Fruit fly (Drosophila melanogaster): ENCODE results near the gene CG34012.

CG34012 gene

DNA sequence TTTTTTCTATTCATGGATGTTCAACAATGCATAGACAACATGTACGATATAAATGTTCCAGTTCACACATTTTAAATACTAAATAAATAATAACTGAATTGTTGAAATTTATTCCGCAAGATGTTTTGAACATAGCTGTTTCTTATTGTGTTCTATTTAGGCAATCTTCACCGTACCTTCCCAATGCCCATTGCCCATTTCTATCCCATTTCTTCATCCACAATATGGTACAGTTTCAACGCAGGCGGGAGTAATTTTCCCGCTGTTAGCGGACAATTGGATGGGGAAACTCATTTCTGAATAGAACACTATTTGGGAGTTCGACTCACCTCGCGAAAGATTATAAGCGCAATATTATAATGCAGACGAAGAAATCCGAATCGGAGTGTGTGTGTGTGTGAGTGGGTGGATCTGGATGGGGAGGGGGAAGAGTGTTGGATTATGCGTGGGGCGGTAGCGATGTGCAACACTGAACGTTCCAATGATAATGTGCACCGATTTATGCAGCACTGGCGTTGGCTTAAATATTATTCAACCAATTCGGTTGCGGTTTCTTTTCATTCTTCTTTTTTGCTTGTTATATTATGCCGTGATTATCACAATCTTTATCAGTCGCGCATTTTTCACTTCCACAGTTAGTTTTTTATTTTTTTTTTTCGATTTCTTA lies 17.2 kb downstream of the CG34012 start (continued):
- TF ChIP-seq CG12659 (GFP tag; optimal IDR thresholded peaks at IDR 0.05) (peak; percentile 61), CG17612 (GFP tag; IDR thresholded peaks at IDR 0.05) (no peak), lab (GFP tag; optimal IDR thresholded peaks at IDR 0.05) (peak; percentile 80), bsh (GFP tag; optimal IDR thresholded peaks at IDR 0.05) (peak in 1 of 2 experiments; percentile 34), scrt (GFP tag; optimal IDR thresholded peaks at IDR 0.05) (no peak), CG33213 (GFP tag; optimal IDR thresholded peaks at IDR 0.05) (peak; percentile 63), Nf-YC (tag; optimal IDR thresholded peaks at IDR 0.05) (peak; percentile 10), CG14441 (GFP tag; IDR thresholded peaks at IDR 0.05) (peak; percentile 7; the same call in 1 of the 2 replicates), CG2199 (GFP tag; IDR thresholded peaks at IDR 0.05) (0 out of 3 replicates have a peak, but pooled peaks have one; percentile 46), unc-4 (GFP tag; IDR thresholded peaks at IDR 0.05; ENCODE audit: partially characterized antibody) (no peak), CG11560 (tag; IDR thresholded peaks at IDR 0.05) (no peak), CG9876 (GFP tag; optimal IDR thresholded peaks at IDR 0.05) (peak; percentile 59), CG31365 (tag; optimal IDR thresholded peaks at IDR 0.05) (no peak), CG31224 (GFP tag; IDR thresholded peaks at IDR 0.05) (no peak), CG4360 (GFP tag; IDR thresholded peaks at IDR 0.05) (no peak), esg (GFP tag; conservative IDR thresholded peaks at IDR 0.05) (no peak), peb (GFP tag; IDR thresholded peaks at IDR 0.05) (0 out of 2 replicates have a peak, but pooled peaks have one; percentile 20), CG16779 (GFP tag; IDR thresholded peaks at IDR 0.05) (peak; percentile 68; the same call in 1 of the 2 replicates), nau (GFP tag; optimal IDR thresholded peaks at IDR 0.05) (peak; percentile 47), CG7556 (GFP tag; optimal IDR thresholded peaks at IDR 0.05) (peak; percentile 5), NfI (GFP tag; optimal IDR thresholded peaks at IDR 0.05) (peak; percentile 62), Asciz (GFP tag; optimal IDR thresholded peaks at IDR 0.05) (peak; percentile 14), TFAM (GFP tag; optimal IDR thresholded peaks at IDR 0.05) (no peak), grau (tag; optimal IDR thresholded peaks at IDR 0.05) (peak; percentile 79), CG18764 (GFP tag; optimal IDR thresholded peaks at IDR 0.05) (peak; percentile 52), Hey (tag; optimal IDR thresholded peaks at IDR 0.05) (no peak), sd (tag; optimal IDR thresholded peaks at IDR 0.05) (peak; percentile 34), CG3281 (GFP tag; optimal IDR thresholded peaks at IDR 0.05) (peak; percentile 35), CG9817 (tag; optimal IDR thresholded peaks at IDR 0.05) (peak; percentile 10), ken (GFP tag; IDR thresholded peaks at IDR 0.05) (peak; percentile 73), dmrt11E (tag; optimal IDR thresholded peaks at IDR 0.05) (peak; percentile 31), Vsx1 (GFP tag; optimal IDR thresholded peaks at IDR 0.05) (peak; percentile 47), CG11695 (GFP tag; IDR thresholded peaks at IDR 0.05) (0 out of 3 replicates have a peak, but pooled peaks have one; percentile 15), CG11247 (GFP tag; IDR thresholded peaks at IDR 0.05) (peak; percentile 68), bigmax (GFP tag; optimal IDR thresholded peaks at IDR 0.05) (no peak), CG12071 (GFP tag; optimal IDR thresholded peaks at IDR 0.05) (no peak), CG30431 (GFP tag; optimal IDR thresholded peaks at IDR 0.05) (no peak), Ptx1 (GFP tag; IDR thresholded peaks at IDR 0.05) (peak; percentile 30; the same call in 1 of the 2 replicates), chm (GFP tag; IDR thresholded peaks at IDR 0.05) (peak; percentile 84), CG2875 (GFP tag; optimal IDR thresholded peaks at IDR 0.05) (no peak), chn (GFP tag; optimal IDR thresholded peaks at IDR 0.05) (peak; percentile 88), CG7745 (tag; optimal IDR thresholded peaks at IDR 0.05) (no peak), wdn (GFP tag; IDR thresholded peaks at IDR 0.05) (no peak), CoRest (tag; optimal IDR thresholded peaks at IDR 0.05) (no peak), CG17359 (tag; optimal IDR thresholded peaks at IDR 0.05) (peak; percentile 30), seq (GFP tag; IDR thresholded peaks at IDR 0.05) (no peak), CG10274 (GFP tag; optimal IDR thresholded peaks at IDR 0.05) (no peak), Dp (GFP tag; optimal IDR thresholded peaks at IDR 0.05) (peak; percentile 2), Ravus (GFP tag; IDR thresholded peaks at IDR 0.05) (no peak)
